Fruit fly (Drosophila melanogaster) whole organism, embryonic: ENCODE measurements around the gene Vlet.

Source experiments
- Atf-2 ChIP-seq: fragments of 200-800 bp; sonication (Bioruptor generic); optimal IDR thresholded peaks from 2 replicates; lab custom pipeline; 2016; ENCODE audit warnings: missing biosample characterization, missing genetic modification characterization
- CG10274 ChIP-seq: fragments of 200-800 bp; sonication (Bioruptor generic); optimal IDR thresholded peaks from 3 replicates; lab custom pipeline; 2017; ENCODE audit warnings: missing biosample characterization, mild to moderate bottlenecking, missing genetic modification characterization
- CG10431 ChIP-seq: fragments of 200-800 bp; sonication (Bioruptor generic); optimal IDR thresholded peaks from 3 replicates; lab custom pipeline; 2018; ENCODE audit warnings: missing biosample characterization, mild to moderate bottlenecking, missing genetic modification characterization
- CG11247 ChIP-seq: fragments of 200-800 bp; sonication (Bioruptor generic); IDR thresholded peaks from 2 replicates; pipeline ENCODE4 v1.3.6; 2022; ENCODE audit warnings: missing biosample characterization, missing genetic modification characterization
- CG11723 ChIP-seq: fragments of 200-800 bp; sonication (Bioruptor generic); optimal IDR thresholded peaks from 2 replicates; lab custom pipeline; 2017; ENCODE audit warnings: missing biosample characterization, mild to moderate bottlenecking, missing genetic modification characterization
- CG12104 ChIP-seq: fragments of 200-800 bp; sonication (Bioruptor generic); optimal IDR thresholded peaks from 3 replicates; lab custom pipeline; 2016; ENCODE audit warnings: missing biosample characterization, missing genetic modification characterization
- CG12236 ChIP-seq: fragments of 200-800 bp; sonication (Bioruptor generic); optimal IDR thresholded peaks from 2 replicates; lab custom pipeline; 2016; ENCODE audit warnings: missing biosample characterization, missing genetic modification characterization
- CG12391 ChIP-seq: fragments of 200-800 bp; sonication (Bioruptor generic); optimal IDR thresholded peaks from 3 replicates; lab custom pipeline; 2018; ENCODE audit warnings: missing biosample characterization, mild to moderate bottlenecking, missing genetic modification characterization, moderate library complexity
- CG12744 ChIP-seq: fragments of 200-800 bp; sonication (Bioruptor generic); optimal IDR thresholded peaks from 2 replicates; lab custom pipeline; 2016; ENCODE audit warnings: missing biosample characterization, missing genetic modification characterization
- CG12942 ChIP-seq: fragments of 200-800 bp; sonication (Bioruptor generic); optimal IDR thresholded peaks from 3 replicates; lab custom pipeline; 2016; ENCODE audit warnings: missing biosample characterization, missing genetic modification characterization
- CG13424 ChIP-seq: fragments of 200-800 bp; sonication (Bioruptor generic); optimal IDR thresholded peaks from 2 replicates; lab custom pipeline; 2019; ENCODE audit warnings: missing biosample characterization, mild to moderate bottlenecking, missing genetic modification characterization, moderate library complexity
- CG13894 ChIP-seq: fragments of 200-800 bp; sonication (Bioruptor generic); optimal IDR thresholded peaks from 3 replicates; lab custom pipeline; 2018; ENCODE audit warnings: missing biosample characterization, mild to moderate bottlenecking, missing genetic modification characterization, moderate library complexity
- CG15269 ChIP-seq: fragments of 200-800 bp; sonication (Bioruptor generic); optimal IDR thresholded peaks from 2 replicates; lab custom pipeline; 2018; ENCODE audit warnings: missing biosample characterization, mild to moderate bottlenecking, missing genetic modification characterization, moderate library complexity
- CG16813 ChIP-seq: fragments of 200-800 bp; sonication (Bioruptor generic); IDR thresholded peaks from 3 replicates; pipeline ENCODE4 v1.3.6; 2022; ENCODE audit warnings: missing biosample characterization, missing genetic modification characterization; ENCODE audit not compliant: partially characterized antibody
- CG17186 ChIP-seq: fragments of 200-800 bp; sonication (Bioruptor generic); optimal IDR thresholded peaks from 3 replicates; lab custom pipeline; 2017; ENCODE audit warnings: missing biosample characterization, missing genetic modification reagents, missing genetic modification characterization
- CG17612 ChIP-seq: fragments of 200-800 bp; sonication (Bioruptor generic); IDR thresholded peaks from 2 replicates; pipeline ENCODE4 v1.3.6; 2022; ENCODE audit warnings: missing biosample characterization, missing genetic modification characterization
- CG18764 ChIP-seq: fragments of 200-800 bp; sonication (Bioruptor generic); optimal IDR thresholded peaks from 3 replicates; lab custom pipeline; 2016; ENCODE audit warnings: missing biosample characterization, missing genetic modification characterization
- CG2199 ChIP-seq: fragments of 200-800 bp; sonication (Bioruptor generic); IDR thresholded peaks from 3 replicates; pipeline ENCODE4 v1.3.6; 2022; ENCODE audit warnings: missing biosample characterization, missing genetic modification characterization
- CG30020 ChIP-seq: fragments of 200-800 bp; optimal IDR thresholded peaks from 2 replicates; lab custom pipeline; 2019; ENCODE audit warnings: missing biosample characterization, mild to moderate bottlenecking, missing genetic modification characterization, moderate library complexity
- CG31365 ChIP-seq: fragments of 200-800 bp; sonication (Bioruptor generic); optimal IDR thresholded peaks from 2 replicates; lab custom pipeline; 2018; ENCODE audit warnings: missing biosample characterization, mild to moderate bottlenecking, missing genetic modification characterization
- CG3726 ChIP-seq: fragments of 200-800 bp; sonication (Bioruptor generic); IDR thresholded peaks from 3 replicates; pipeline ENCODE4, ENCODE4 v1.3.6; 2022; ENCODE audit warnings: missing biosample characterization, missing genetic modification characterization
- CG3847 ChIP-seq: fragments of 200-800 bp; sonication (Bioruptor generic); IDR thresholded peaks from 2 replicates; pipeline ENCODE4 v1.3.6; 2022; ENCODE audit warnings: missing biosample characterization, missing genetic modification characterization
- CG4404 ChIP-seq: fragments of 200-800 bp; sonication (Bioruptor generic); IDR thresholded peaks from 2 replicates; pipeline ENCODE4 v1.3.6; 2022; ENCODE audit warnings: missing biosample characterization, missing genetic modification characterization
- CG5180 ChIP-seq: fragments of 200-800 bp; sonication (Bioruptor generic); optimal IDR thresholded peaks from 3 replicates; lab custom pipeline; 2017; ENCODE audit warnings: missing biosample characterization, missing genetic modification characterization, mild to moderate bottlenecking, moderate library complexity, missing genetic modification reagents
- CG6854 ChIP-seq: fragments of 200-800 bp; sonication (Bioruptor generic); optimal IDR thresholded peaks from 3 replicates; lab custom pipeline; 2017; ENCODE audit warnings: missing biosample characterization, mild to moderate bottlenecking, missing genetic modification characterization
- Chrac-16 ChIP-seq: fragments of 200-800 bp; sonication (Bioruptor generic); optimal IDR thresholded peaks from 3 replicates; lab custom pipeline; 2016; ENCODE audit warnings: missing biosample characterization, missing genetic modification characterization
- CkIIα-i1 ChIP-seq: fragments of 200-800 bp; sonication (Bioruptor generic); IDR thresholded peaks from 2 replicates; pipeline ENCODE4 v1.3.6; 2022; ENCODE audit warnings: missing biosample characterization, missing genetic modification characterization
- Doc2 ChIP-seq: fragments of 200-800 bp; sonication (Bioruptor generic); IDR thresholded peaks from 2 replicates; pipeline ENCODE4 v1.3.6; 2022; ENCODE audit warnings: missing biosample characterization, missing genetic modification characterization
- Ets65A ChIP-seq: fragments of 200-800 bp; sonication (Bioruptor generic); peaks from one replicate; lab custom pipeline; 2016; ENCODE audit warnings: missing biosample characterization, missing genetic modification characterization
- Hr78 ChIP-seq, 2 experiments: fragments of 200-800 bp in 1 of 2; fragments of >200 bp in 1 of 2; sonication (Bioruptor generic) in 1 of 2; optimal IDR thresholded peaks; 2 replicates each; lab custom pipeline; 2017 to 2019; ENCODE audit warnings: missing biosample characterization in 2 of 2, missing genetic modification characterization in 2 of 2, mild to moderate bottlenecking in 1 of 2, moderate library complexity in 1 of 2
- Nf-YA ChIP-seq: fragments of 200-800 bp; sonication (Bioruptor generic); IDR thresholded peaks from 2 replicates; pipeline ENCODE4 v1.3.6; 2022; ENCODE audit warnings: missing biosample characterization, missing genetic modification characterization
- Sry-δ ChIP-seq: fragments of 200-800 bp; sonication (Bioruptor generic); optimal IDR thresholded peaks from 2 replicates; lab custom pipeline; 2016; ENCODE audit warnings: missing biosample characterization, missing genetic modification characterization
- TFAM ChIP-seq: fragments of 200-800 bp; sonication (Bioruptor generic); optimal IDR thresholded peaks from 2 replicates; lab custom pipeline; 2017; ENCODE audit warnings: missing biosample characterization, missing genetic modification characterization, inconsistent platforms
- Taf1 ChIP-seq: fragments of 200-800 bp; sonication (Bioruptor generic); IDR thresholded peaks from 2 replicates; pipeline ENCODE4 v1.3.6; 2022; ENCODE audit warnings: missing biosample characterization, missing genetic modification characterization
- al ChIP-seq: fragments of 200-800 bp; sonication (Bioruptor generic); IDR thresholded peaks from 2 replicates; pipeline ENCODE4 v1.3.6; 2022; ENCODE audit warnings: missing biosample characterization, missing genetic modification characterization
- cwo ChIP-seq: fragments of 200-800 bp; sonication (Bioruptor generic); optimal IDR thresholded peaks from 3 replicates; lab custom pipeline; 2017; ENCODE audit warnings: missing biosample characterization, missing genetic modification characterization, mild to moderate bottlenecking, moderate library complexity, missing genetic modification reagents
- dmrt11E ChIP-seq: fragments of 200-800 bp; sonication (Bioruptor generic); optimal IDR thresholded peaks from 3 replicates; lab custom pipeline; 2018; ENCODE audit warnings: missing biosample characterization, mild to moderate bottlenecking, missing genetic modification characterization, moderate library complexity
- fru ChIP-seq: fragments of >200 bp; optimal IDR thresholded peaks from 2 replicates; lab custom pipeline; 2017
- gsb-n ChIP-seq: fragments of 200-800 bp; sonication (Bioruptor generic); optimal IDR thresholded peaks from 3 replicates; lab custom pipeline; 2018; ENCODE audit warnings: missing biosample characterization, mild to moderate bottlenecking, missing genetic modification characterization
- ham ChIP-seq: fragments of 200-800 bp; sonication (Bioruptor generic); IDR thresholded peaks from 2 replicates; pipeline ENCODE4 v1.3.6; 2022; ENCODE audit warnings: missing biosample characterization, missing genetic modification characterization
- hkb ChIP-seq, 2 experiments: fragments of 200-800 bp in 1 of 2; fragments of >200 bp in 1 of 2; sonication (Bioruptor generic) in 1 of 2; IDR thresholded peaks in 1 of 2; optimal IDR thresholded peaks in 1 of 2; 2 replicates each; pipeline versions ENCODE4 v1.3.6 to Lab custom; 2017 to 2022; ENCODE audit warnings: missing biosample characterization in 1 of 2, missing genetic modification characterization in 1 of 2
- ken ChIP-seq: fragments of 200-800 bp; sonication (Bioruptor generic); IDR thresholded peaks from 3 replicates; pipeline ENCODE4 v1.3.6; 2022; ENCODE audit warnings: missing biosample characterization, missing genetic modification characterization
- kni ChIP-seq: fragments of 200-800 bp; sonication (Bioruptor generic); optimal IDR thresholded peaks from 3 replicates; lab custom pipeline; 2017; ENCODE audit warnings: mild to moderate bottlenecking, missing biosample characterization, missing genetic modification reagents, missing genetic modification characterization
- maf-S ChIP-seq: fragments of 200-800 bp; sonication (Bioruptor generic); optimal IDR thresholded peaks from 2 replicates; lab custom pipeline; 2016; ENCODE audit warnings: missing biosample characterization, missing genetic modification characterization
- rib ChIP-seq: fragments of 200-800 bp; sonication (Bioruptor generic); IDR thresholded peaks from 2 replicates; pipeline ENCODE4 v1.3.6; 2022; ENCODE audit warnings: missing biosample characterization, missing genetic modification characterization
- sna ChIP-seq: fragments of 200-800 bp; sonication (Bioruptor generic); IDR thresholded peaks from 2 replicates; pipeline ENCODE4 v1.3.6; 2022; ENCODE audit warnings: missing biosample characterization, missing genetic modification characterization; ENCODE audit not compliant: partially characterized antibody
- sob ChIP-seq: fragments of 200-800 bp; sonication (Bioruptor generic); IDR thresholded peaks from 2 replicates; pipeline ENCODE4 v1.3.6; 2022; ENCODE audit warnings: missing biosample characterization, missing genetic modification characterization
- ssp ChIP-seq: fragments of 200-800 bp; sonication (Bioruptor generic); IDR thresholded peaks from 2 replicates; pipeline ENCODE4 v1.3.6; 2022; ENCODE audit warnings: missing biosample characterization, missing genetic modification characterization
- tio ChIP-seq: fragments of 200-800 bp; sonication (Bioruptor generic); optimal IDR thresholded peaks from 2 replicates; lab custom pipeline; 2017; ENCODE audit warnings: missing biosample characterization, missing genetic modification characterization, inconsistent platforms
- trh ChIP-seq: fragments of 200-800 bp; sonication (Bioruptor generic); optimal IDR thresholded peaks from 2 replicates; lab custom pipeline; 2016; ENCODE audit warnings: missing biosample characterization, missing genetic modification characterization
- wdn ChIP-seq: fragments of 200-800 bp; sonication (Bioruptor generic); IDR thresholded peaks from 2 replicates; pipeline ENCODE4 v1.3.6; 2022; ENCODE audit warnings: missing biosample characterization, missing genetic modification characterization

Vlet gene

DNA sequence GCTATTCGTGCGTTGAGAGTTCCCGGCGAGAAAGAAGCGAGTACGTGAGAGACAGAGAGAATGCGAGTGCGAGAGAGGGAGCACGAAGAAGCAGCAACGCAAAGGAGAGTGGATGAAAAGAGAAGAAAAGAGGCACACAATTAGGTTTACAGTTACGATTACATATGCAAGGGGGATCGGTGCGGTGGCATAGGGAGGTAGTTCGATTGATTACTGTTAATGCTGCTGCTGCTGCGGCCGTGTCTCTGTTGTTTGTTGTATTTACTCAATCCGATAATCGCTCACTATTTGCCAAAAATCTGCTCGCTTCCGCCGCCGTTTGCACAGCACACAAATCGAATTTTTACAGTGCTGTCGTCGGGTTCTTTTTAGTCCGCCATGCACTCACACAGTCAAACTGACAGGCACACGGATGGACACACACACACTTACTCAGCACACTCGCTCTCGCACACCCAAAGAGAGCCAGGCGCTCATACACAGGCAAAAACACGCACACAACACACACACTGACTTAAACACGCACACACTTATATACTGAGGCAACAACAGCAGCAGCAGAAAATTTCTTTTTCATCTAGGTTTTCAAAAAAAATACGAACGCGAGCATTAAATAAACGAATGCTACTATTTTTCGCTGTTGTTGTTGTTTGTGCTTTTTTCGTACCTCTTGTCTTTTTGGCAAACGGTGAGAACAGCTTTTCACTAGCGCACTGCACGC is 35.6 kb upstream of the Vlet start (continued):
- no peak for TF ChIP-seq Chrac-16 (GFP tag; lab: Kevin White, UChicago)
- TF ChIP-seq ken (GFP tag; lab: Robert Waterston, UW): no peak
- no peak for TF ChIP-seq CG3847 (GFP tag; lab: Robert Waterston, UW)
- no peak for TF ChIP-seq CG17186 (GFP tag; lab: Kevin White, UChicago)
- TF ChIP-seq CG12391 (tag; lab: Kevin White, UChicago): no peak
- no peak for TF ChIP-seq ham
- TF ChIP-seq gsb-n (tag; lab: Kevin White, UChicago): no peak
- TF ChIP-seq Hr78 (GFP tag; optimal IDR thresholded peaks at IDR 0.05; lab: Kevin White, UChicago): no peak
- no peak for TF ChIP-seq Atf-2
- TF ChIP-seq sna (GFP tag; lab: Robert Waterston, UW): no peak
- no peak for TF ChIP-seq CG18764
- no peak for TF ChIP-seq al (GFP tag; lab: Robert Waterston, UW)
- TF ChIP-seq CkIIα-i1: no peak
- TF ChIP-seq TFAM: no peak
- TF ChIP-seq CG11723 (GFP tag; lab: Kevin White, UChicago): no peak
- no peak for TF ChIP-seq CG5180 (GFP tag; lab: Kevin White, UChicago)
- peak; percentile 22 for TF ChIP-seq CG31365 (tag; lab: Kevin White, UChicago)
- TF ChIP-seq CG13424 (tag; lab: Kevin White, UChicago): no peak
- no peak for TF ChIP-seq wdn
- no peak for TF ChIP-seq Doc2 (GFP tag; lab: Robert Waterston, UW)
- peak; percentile 22 for TF ChIP-seq CG6854 (GFP tag; lab: Kevin White, UChicago)
- TF ChIP-seq CG3726: no peak
- no peak for TF ChIP-seq maf-S (GFP tag; lab: Kevin White, UChicago)
- no peak for TF ChIP-seq Ets65A (GFP tag; lab: Kevin White, UChicago)
- TF ChIP-seq tio (GFP tag; lab: Kevin White, UChicago): no peak
- no peak for TF ChIP-seq Sry-δ (GFP tag; lab: Kevin White, UChicago)
- no peak for TF ChIP-seq dmrt11E (tag; lab: Kevin White, UChicago)
- no peak for TF ChIP-seq CG15269 (tag; lab: Kevin White, UChicago)
- TF ChIP-seq CG11247 (GFP tag; lab: Robert Waterston, UW): no peak
- TF ChIP-seq sob (GFP tag; lab: Robert Waterston, UW): no peak
- no peak for TF ChIP-seq fru (lab: Kevin White, UChicago)
- TF ChIP-seq Nf-YA: no peak
- TF ChIP-seq CG12942 (GFP tag; lab: Kevin White, UChicago): no peak
- no peak for TF ChIP-seq CG16813
- no peak for TF ChIP-seq CG30020 (tag; lab: Kevin White, UChicago)
- TF ChIP-seq CG12236 (GFP tag; lab: Kevin White, UChicago): no peak
- no peak for TF ChIP-seq CG2199 (GFP tag; lab: Robert Waterston, UW)
- no peak for TF ChIP-seq CG17612 (GFP tag; lab: Robert Waterston, UW)
- no peak for TF ChIP-seq cwo (GFP tag; lab: Kevin White, UChicago)
- no peak for TF ChIP-seq hkb (optimal IDR thresholded peaks at IDR 0.05; lab: Kevin White, UChicago)
- no peak for TF ChIP-seq hkb (GFP tag; IDR thresholded peaks at IDR 0.05; lab: Robert Waterston, UW)
- no peak for TF ChIP-seq Taf1 (GFP tag; lab: Robert Waterston, UW)
- TF ChIP-seq CG4404: no peak
- no peak for TF ChIP-seq CG10431 (GFP tag; lab: Kevin White, UChicago)
- peak; percentile 50; the same call in 1 of the 2 replicates for TF ChIP-seq rib (GFP tag; lab: Robert Waterston, UW)
- no peak for TF ChIP-seq CG10274 (GFP tag; lab: Kevin White, UChicago)
- peak; percentile 18 for TF ChIP-seq kni (GFP tag; lab: Kevin White, UChicago)
- no peak for TF ChIP-seq CG13894 (tag; lab: Kevin White, UChicago)
- TF ChIP-seq CG12744 (GFP tag; lab: Kevin White, UChicago): no peak
- TF ChIP-seq ssp: no peak
- TF ChIP-seq trh (GFP tag; lab: Kevin White, UChicago): no peak
- TF ChIP-seq CG12104: no peak
